Fruit fly (Drosophila melanogaster): ENCODE results near the gene Tango14.

Tango14 gene

dm6 chr2L:1203915-1204314 is 45.5 kb downstream of the Tango14 start, which contains the start of gene CG14342:
Gene CG14342, plus strand, starts transcription at chr2L:1204215.
- TF ChIP-seq usp (GFP tag; optimal IDR thresholded peaks at IDR 0.05) (no peak), OdsH (GFP tag; optimal IDR thresholded peaks at IDR 0.05) (no peak), woc (GFP tag; optimal IDR thresholded peaks at IDR 0.05) (no peak), tai (GFP tag; optimal IDR thresholded peaks at IDR 0.05) (no peak), dmrt93B (GFP tag; optimal IDR thresholded peaks at IDR 0.05) (no peak), ey (GFP tag; optimal IDR thresholded peaks at IDR 0.05) (no peak), Abd-B (GFP tag; optimal IDR thresholded peaks at IDR 0.05) (no peak), N (GFP tag; optimal IDR thresholded peaks at IDR 0.05) (no peak)

- TF ChIP-seq HLH106 (tag; optimal IDR thresholded peaks at IDR 0.05) = no peak
- TF ChIP-seq psq (GFP tag; optimal IDR thresholded peaks at IDR 0.05) = no peak
- peak; percentile 10 for TF ChIP-seq br (GFP tag; optimal IDR thresholded peaks at IDR 0.05)
- TF ChIP-seq OdsH (GFP tag; optimal IDR thresholded peaks at IDR 0.05) = no peak
- no peak for TF ChIP-seq Vsx2 (GFP tag; optimal IDR thresholded peaks at IDR 0.05; ENCODE audit: partially characterized antibody)
- no peak for TF ChIP-seq jim (GFP tag; optimal IDR thresholded peaks at IDR 0.05)
Measured at dm6 chr2L:1207432-1207831, 49.0 kb downstream of the Tango14 start.

Measured in whole organism, wandering third instar larva.